Worm (Caenorhabditis elegans) whole organism, early embryonic: ENCODE data around the gene fipr-10.

Experiments used
- aly-1 ChIP-seq: sonication (generic microtip); optimal IDR thresholded peaks from 2 replicates; lab custom pipeline; 2016; ENCODE audit warnings: missing genetic modification characterization, missing compliant biosample characterization
- pes-1 ChIP-seq: fragments of 200-800 bp; sonication (Bioruptor generic); IDR thresholded peaks from 2 replicates; pipeline ENCODE4 v1.3.6; 2022; ENCODE audit warnings: missing genetic modification reagents, missing genetic modification characterization, missing compliant biosample characterization
- scrt-1 ChIP-seq: fragments of 200-800 bp; sonication (Bioruptor generic); IDR thresholded peaks from 2 replicates; pipeline ENCODE4 v1.3.6; 2022; ENCODE audit warnings: missing genetic modification characterization, missing compliant biosample characterization

DNA sequence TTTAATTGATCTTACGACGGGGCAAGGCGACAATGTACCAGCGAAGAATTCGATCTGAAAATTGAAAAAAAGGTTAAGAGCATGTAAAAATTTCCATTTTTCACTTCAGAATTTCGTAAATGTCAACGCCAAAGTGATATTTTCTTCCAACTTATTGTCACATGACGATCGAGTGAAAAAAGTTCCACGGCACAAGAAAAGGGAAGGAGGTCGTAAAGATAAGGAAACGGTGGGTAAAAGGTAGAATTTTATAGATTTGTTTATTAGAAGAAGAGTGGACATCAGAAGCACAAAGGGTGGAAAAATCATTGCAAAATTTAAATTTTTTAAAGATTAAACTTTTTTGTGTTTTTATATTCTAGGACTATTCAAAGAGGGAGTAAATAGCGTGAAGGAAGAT lies 14.0 kb downstream of the fipr-10 start:
- TF ChIP-seq pes-1 (GFP tag; lab: Robert Waterston, UW), result no peak
- no peak for TF ChIP-seq aly-1 (tag; lab: Kevin White, UChicago)
- TF ChIP-seq scrt-1 (GFP tag; lab: Robert Waterston, UW), result no peak
